Worm (Caenorhabditis elegans) whole organism, young adult: ENCODE data around the gene wht-7.
"Not testable (repeated sequence)": the region's sequence is repeated elsewhere in the genome, so short reads cannot be mapped to it uniquely, and the experiment has no call there.

Experiments
- B0336.3 ChIP-seq: fragments of 200-800 bp; sonication (Bioruptor generic); IDR thresholded peaks from 2 replicates; pipeline ENCODE4 v1.3.6; 2022; ENCODE audit warnings: missing genetic modification characterization, missing compliant biosample characterization
- F52B5.7 ChIP-seq: sonication (generic microtip); optimal IDR thresholded peaks from 2 replicates; lab custom pipeline; 2016; ENCODE audit warnings: mild to moderate bottlenecking, missing genetic modification characterization, missing compliant biosample characterization
- K12H6.12 ChIP-seq: fragments of 200-800 bp; sonication (Bioruptor generic); optimal IDR thresholded peaks from 2 replicates; lab custom pipeline; 2018; ENCODE audit warnings: mild to moderate bottlenecking, missing genetic modification characterization, missing compliant biosample characterization
- Y95B8A.8 ChIP-seq: fragments of 200-800 bp; sonication (Bioruptor generic); IDR thresholded peaks from 2 replicates; pipeline ENCODE4 v1.3.6; 2022; ENCODE audit warnings: missing genetic modification reagents, missing genetic modification characterization, missing compliant biosample characterization
- atf-7 ChIP-seq: sonication (generic microtip); optimal IDR thresholded peaks from 2 replicates; lab custom pipeline; 2017; ENCODE audit warnings: mild to moderate bottlenecking, missing genetic modification characterization, missing compliant biosample characterization
- athp-1 ChIP-seq: sonication (generic microtip); optimal IDR thresholded peaks from 2 replicates; lab custom pipeline; 2017; ENCODE audit warnings: mild to moderate bottlenecking, missing genetic modification characterization, missing compliant biosample characterization
- attf-5 ChIP-seq: fragments of 200-800 bp; sonication (Bioruptor generic); optimal IDR thresholded peaks from 2 replicates; lab custom pipeline; 2018; ENCODE audit warnings: mild to moderate bottlenecking, missing genetic modification characterization, missing compliant biosample characterization
- cebp-1 ChIP-seq, 2 experiments: fragments of 200-800 bp in 1 of 2; sonication (Bioruptor generic) in 1 of 2; sonication (generic microtip) in 1 of 2; IDR thresholded peaks in 1 of 2; optimal IDR thresholded peaks in 1 of 2; 2 replicates each; pipeline versions ENCODE4 v1.3.6 to Lab custom; 2017 to 2022; ENCODE audit warnings: missing compliant biosample characterization in 2 of 2, missing genetic modification characterization in 2 of 2, mild to moderate bottlenecking in 1 of 2, missing genetic modification reagents in 1 of 2, moderate library complexity in 1 of 2
- ceh-27 ChIP-seq: fragments of 200-800 bp; sonication (Bioruptor generic); optimal IDR thresholded peaks from 2 replicates; lab custom pipeline; 2018; ENCODE audit warnings: mild to moderate bottlenecking, missing genetic modification characterization, moderate library complexity, missing compliant biosample characterization
- chd-7 ChIP-seq: sonication (generic microtip); optimal IDR thresholded peaks from 2 replicates; lab custom pipeline; 2016; ENCODE audit warnings: mild to moderate bottlenecking, missing genetic modification characterization, moderate library complexity, missing compliant biosample characterization
- dox-1 ChIP-seq: fragments of 200-800 bp; sonication (Bioruptor generic); IDR thresholded peaks from 2 replicates; pipeline ENCODE4 v1.3.6; 2022; ENCODE audit warnings: missing genetic modification reagents, missing genetic modification characterization, missing compliant biosample characterization
- egrh-3 ChIP-seq: fragments of 200-800 bp; sonication (Bioruptor generic); IDR thresholded peaks from 2 replicates; pipeline ENCODE4 v1.3.6; 2022; ENCODE audit warnings: missing genetic modification reagents, missing genetic modification characterization, missing compliant biosample characterization
- gei-17 ChIP-seq: fragments of 200-800 bp; sonication (Bioruptor generic); optimal IDR thresholded peaks from 2 replicates; lab custom pipeline; 2018; ENCODE audit warnings: mild to moderate bottlenecking, missing genetic modification characterization, missing compliant biosample characterization
- hmg-1.2 ChIP-seq: fragments of 200-800 bp; sonication (Bioruptor generic); IDR thresholded peaks from 2 replicates; pipeline ENCODE4 v1.3.6; 2022; ENCODE audit warnings: missing genetic modification reagents, missing genetic modification characterization, missing compliant biosample characterization
- hrde-1 ChIP-seq: sonication (generic microtip); optimal IDR thresholded peaks from 2 replicates; lab custom pipeline; 2016; ENCODE audit warnings: missing genetic modification characterization, mild to moderate bottlenecking, missing compliant biosample characterization, moderate library complexity, missing genotype, missing genetic modification reagents, borderline replicate concordance
- lin-35 ChIP-seq, 3 experiments: fragments of 150-350 bp in 2 of 3; sonication (generic microtip) in 1 of 3; optimal IDR thresholded peaks; 2 replicates each; lab custom pipeline; 2014 to 2018; ENCODE audit warnings: missing biosample characterization in 3 of 3, missing genetic modification characterization in 3 of 3, missing genetic modification reagents in 3 of 3
- lin-40 ChIP-seq: sonication (generic microtip); optimal IDR thresholded peaks from 2 replicates; lab custom pipeline; 2016; ENCODE audit warnings: missing genetic modification characterization, mild to moderate bottlenecking, missing compliant biosample characterization, missing genotype, missing genetic modification reagents
- lin-54 ChIP-seq: fragments of 200-800 bp; sonication (Bioruptor generic); optimal IDR thresholded peaks from 2 replicates; lab custom pipeline; 2018; ENCODE audit warnings: mild to moderate bottlenecking, missing genetic modification characterization, missing compliant biosample characterization
- lir-1 ChIP-seq: fragments of 200-800 bp; sonication (Bioruptor generic); conservative IDR thresholded peaks from 2 replicates; pipeline ENCODE4 v1.3.6; 2022; ENCODE audit warnings: missing genetic modification reagents, missing genetic modification characterization, missing compliant biosample characterization
- lsl-1 ChIP-seq: fragments of 200-800 bp; sonication (Bioruptor generic); optimal IDR thresholded peaks from 2 replicates; lab custom pipeline; 2018; ENCODE audit warnings: mild to moderate bottlenecking, missing genetic modification characterization, moderate library complexity, missing compliant biosample characterization
- mcd-1 ChIP-seq: fragments of 200-800 bp; sonication (Bioruptor generic); IDR thresholded peaks from 2 replicates; pipeline ENCODE4 v1.3.6; 2022; ENCODE audit warnings: missing genetic modification reagents, missing genetic modification characterization, missing compliant biosample characterization
- nfyb-1 ChIP-seq: fragments of 200-800 bp; sonication (Bioruptor generic); IDR thresholded peaks from 2 replicates; pipeline ENCODE4 v1.3.6; 2022; ENCODE audit warnings: missing genetic modification reagents, missing genetic modification characterization, missing compliant biosample characterization
- nhr-80 ChIP-seq: sonication (generic microtip); optimal IDR thresholded peaks from 2 replicates; lab custom pipeline; 2016; ENCODE audit warnings: missing genetic modification characterization, missing compliant biosample characterization
- pbrm-1 ChIP-seq: fragments of 200-800 bp; sonication (Bioruptor generic); IDR thresholded peaks from 2 replicates; pipeline ENCODE4 v1.3.6; 2022; ENCODE audit warnings: missing genetic modification reagents, missing genetic modification characterization, missing compliant biosample characterization
- repo-1 ChIP-seq: sonication (generic microtip); optimal IDR thresholded peaks from 2 replicates; lab custom pipeline; 2017; ENCODE audit warnings: mild to moderate bottlenecking, missing genetic modification characterization, missing compliant biosample characterization
- rpc-1 ChIP-seq, 2 experiments: fragments of 150-350 bp in 1 of 2; sonication (generic microtip) in 1 of 2; optimal IDR thresholded peaks; 2 replicates each; lab custom pipeline; 2014 to 2018; ENCODE audit warnings: missing biosample characterization in 1 of 2, missing genetic modification characterization in 1 of 2, missing genetic modification reagents in 1 of 2, missing genotype in 1 of 2
- snpc-4 ChIP-seq, 5 experiments: fragments of 150-350 bp in 1 of 5; sonication (generic microtip) in 4 of 5; optimal IDR thresholded peaks; 2 replicates each; lab custom pipeline; 2014 to 2018; ENCODE audit warnings: missing genetic modification characterization in 5 of 5, missing biosample characterization in 3 of 5, antibody characterized with exemption in 2 of 5, mild to moderate bottlenecking in 2 of 5, missing compliant biosample characterization in 2 of 5, missing genotype in 2 of 5, moderate library complexity in 2 of 5, missing genetic modification reagents in 1 of 5
- somi-1 ChIP-seq: fragments of 200-800 bp; sonication (Bioruptor generic); optimal IDR thresholded peaks from 2 replicates; lab custom pipeline; 2018; ENCODE audit warnings: mild to moderate bottlenecking, missing genetic modification characterization, missing compliant biosample characterization
- tbp1 ChIP-seq: fragments of 200-800 bp; sonication (Bioruptor generic); optimal IDR thresholded peaks from 2 replicates; lab custom pipeline; 2018; ENCODE audit warnings: mild to moderate bottlenecking, missing genetic modification characterization, missing compliant biosample characterization
- tlf-1 ChIP-seq: fragments of 200-800 bp; sonication (Bioruptor generic); optimal IDR thresholded peaks from 2 replicates; lab custom pipeline; 2018; ENCODE audit warnings: mild to moderate bottlenecking, missing genetic modification characterization, missing compliant biosample characterization
- zfh-2 ChIP-seq: fragments of 200-800 bp; sonication (Bioruptor generic); conservative IDR thresholded peaks from 2 replicates; pipeline ENCODE4 v1.3.6; 2022; ENCODE audit warnings: missing genetic modification reagents, missing genetic modification characterization, missing compliant biosample characterization
- ztf-18 ChIP-seq: sonication (generic microtip); optimal IDR thresholded peaks from 2 replicates; lab custom pipeline; 2016; ENCODE audit warnings: missing genotype, mild to moderate bottlenecking, missing genetic modification characterization, missing compliant biosample characterization
- ztf-22 ChIP-seq: fragments of 200-800 bp; sonication (Bioruptor generic); optimal IDR thresholded peaks from 2 replicates; lab custom pipeline; 2018; ENCODE audit warnings: mild to moderate bottlenecking, missing genetic modification characterization, moderate library complexity, missing compliant biosample characterization
- ztf-26 ChIP-seq: sonication (generic microtip); optimal IDR thresholded peaks from 2 replicates; lab custom pipeline; 2017; ENCODE audit warnings: missing genetic modification characterization, missing compliant biosample characterization
- ztf-3 ChIP-seq: fragments of 200-800 bp; sonication (Bioruptor generic); optimal IDR thresholded peaks from 2 replicates; lab custom pipeline; 2018; ENCODE audit warnings: mild to moderate bottlenecking, missing genetic modification characterization, missing compliant biosample characterization

Gene wht-7

DNA sequence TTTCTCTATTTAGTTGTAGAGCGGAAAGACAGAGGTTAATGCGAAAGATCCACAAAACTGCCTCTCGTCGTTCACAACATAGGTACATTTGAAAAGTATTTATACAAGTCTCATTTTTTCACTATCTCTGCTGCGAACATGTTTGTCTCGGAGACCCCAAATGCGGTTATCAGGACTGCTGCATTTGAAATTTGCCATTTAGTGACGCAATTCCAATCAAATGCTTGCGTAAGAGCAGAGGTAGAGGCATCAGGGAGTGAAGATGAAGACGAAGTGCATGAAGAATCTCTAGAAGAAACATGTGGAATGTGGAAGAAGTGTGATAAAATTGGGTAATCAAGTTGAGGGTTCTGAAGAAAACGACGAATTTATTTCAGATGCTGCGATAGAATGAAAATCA lies 15.3 kb downstream of the wht-7 start:
- TF ChIP-seq mcd-1 (GFP tag; lab: Robert Waterston, UW) (no peak), nhr-80 (tag; lab: Kevin White, UChicago) (peak; percentile 13), rpc-1 (optimal IDR thresholded peaks at IDR 0.05; lab: Kevin White, UChicago) (no peak), rpc-1 (tag; optimal IDR thresholded peaks at IDR 0.05; lab: Kevin White, UChicago) (no peak), hrde-1 (tag; lab: Kevin White, UChicago) (no peak), ztf-26 (tag; lab: Kevin White, UChicago) (no peak)

DNA sequence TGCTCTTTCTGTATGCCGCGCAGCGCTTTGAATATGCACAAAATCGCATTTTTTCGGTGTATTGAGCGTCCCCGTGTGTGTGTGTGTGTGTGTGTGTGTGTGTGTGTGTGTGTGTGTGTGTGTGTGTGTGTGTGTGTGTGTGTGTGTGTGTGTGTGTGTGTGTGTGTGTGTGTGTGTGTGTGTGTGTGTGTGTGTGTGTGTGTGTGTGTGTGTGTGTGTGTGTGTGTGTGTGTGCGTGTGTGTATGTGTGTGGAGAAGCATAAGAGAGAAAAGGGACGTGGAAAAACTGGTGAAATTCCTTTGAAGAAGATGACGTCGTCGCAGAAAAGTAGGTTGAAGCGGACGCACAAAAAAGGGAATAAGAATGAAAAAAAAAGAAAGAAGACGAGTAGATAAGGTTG lies 16.0 kb downstream of the wht-7 start:
- peak; percentile 83 for TF ChIP-seq lir-1 (GFP tag; lab: Robert Waterston, UW)
- peak; percentile 59 for TF ChIP-seq tlf-1 (GFP tag; lab: Kevin White, UChicago)
- TF ChIP-seq B0336.3 (GFP tag; lab: Robert Waterston, UW), result peak; percentile 77
- peak; percentile 50 for TF ChIP-seq tbp1 (GFP tag; lab: Kevin White, UChicago)
- TF ChIP-seq gei-17 (GFP tag; lab: Kevin White, UChicago), result peak; percentile 30
- TF ChIP-seq Y95B8A.8 (GFP tag; lab: Robert Waterston, UW), result 0 out of 2 replicates have a peak, but pooled peaks have one; percentile 35
- TF ChIP-seq repo-1, result peak; percentile 80
- TF ChIP-seq lsl-1, result peak; percentile 44
- peak; percentile 46 for TF ChIP-seq mcd-1 (GFP tag; lab: Robert Waterston, UW)
- peak; percentile 21 for TF ChIP-seq ztf-18 (tag; lab: Kevin White, UChicago)
- TF ChIP-seq nfyb-1, result peak; percentile 66; the same call in 1 of the 2 replicates
- TF ChIP-seq snpc-4 (GFP tag; optimal IDR thresholded peaks at IDR 0.05; lab: Kevin White, UChicago); cebp-1 (GFP tag; IDR thresholded peaks at IDR 0.05; lab: Robert Waterston, UW): not testable (repeated sequence)
- TF ChIP-seq snpc-4 (tag; optimal IDR thresholded peaks at IDR 0.05; lab: Kevin White, UChicago), result peak in 2 of 4 experiments; percentile 39 to 52
- peak; percentile 74 for TF ChIP-seq zfh-2 (GFP tag; lab: Robert Waterston, UW)
- TF ChIP-seq ztf-22 (GFP tag; lab: Kevin White, UChicago), result peak; percentile 71
- peak; percentile 67 for TF ChIP-seq lin-54
- TF ChIP-seq egrh-3 (GFP tag; lab: Robert Waterston, UW), result peak; percentile 78
- TF ChIP-seq lin-40, result peak; percentile 54
- TF ChIP-seq lin-35 (GFP tag; optimal IDR thresholded peaks at IDR 0.05; lab: Kevin White, UChicago), result peak in 1 of 3 experiments; percentile 6
- TF ChIP-seq hmg-1.2 (GFP tag; lab: Robert Waterston, UW), result peak; percentile 69
- peak; percentile 74 for TF ChIP-seq somi-1 (GFP tag; lab: Kevin White, UChicago)
- peak; percentile 60 for TF ChIP-seq dox-1 (GFP tag; lab: Robert Waterston, UW)
- TF ChIP-seq ztf-3 (GFP tag; lab: Kevin White, UChicago), result peak; percentile 100
- peak; percentile 67 for TF ChIP-seq ztf-26 (tag; lab: Kevin White, UChicago)
- peak; percentile 77 for TF ChIP-seq F52B5.7 (tag; lab: Kevin White, UChicago)
- TF ChIP-seq atf-7, result peak; percentile 71
- peak; percentile 95 for TF ChIP-seq K12H6.12
- TF ChIP-seq cebp-1 (tag; optimal IDR thresholded peaks at IDR 0.05; lab: Kevin White, UChicago), result peak; percentile 86
- peak; percentile 97 for TF ChIP-seq ceh-27 (GFP tag; lab: Kevin White, UChicago)
- peak; percentile 90 for TF ChIP-seq chd-7 (tag; lab: Kevin White, UChicago)
- TF ChIP-seq attf-5, result peak; percentile 68
- TF ChIP-seq athp-1 (tag; lab: Kevin White, UChicago), result peak; percentile 45
- TF ChIP-seq pbrm-1, result peak; percentile 21; the same call in 1 of the 2 replicates
